Fruit fly (Drosophila melanogaster) whole organism, embryonic: ENCODE data around the gene Hs6st.

Experiments used
- CG10565 ChIP-seq: fragments of 200-800 bp; sonication (Bioruptor generic); optimal IDR thresholded peaks from 3 replicates; lab custom pipeline; 2016; ENCODE audit warnings: missing biosample characterization, mild to moderate bottlenecking, missing genetic modification characterization
- CG5245 ChIP-seq: fragments of 200-800 bp; sonication (Bioruptor generic); optimal IDR thresholded peaks from 3 replicates; lab custom pipeline; 2016; ENCODE audit warnings: missing biosample characterization, missing genetic modification characterization
- H2.0 ChIP-seq: fragments of 200-800 bp; sonication (Bioruptor generic); IDR thresholded peaks from 2 replicates; pipeline ENCODE4 v1.3.6; 2022; ENCODE audit warnings: missing biosample characterization, missing genetic modification characterization
- Optix ChIP-seq: fragments of 200-800 bp; sonication (Bioruptor generic); IDR thresholded peaks from 3 replicates; pipeline ENCODE4 v1.3.6; 2022; ENCODE audit warnings: missing biosample characterization, missing genetic modification characterization
- amos ChIP-seq: fragments of 200-800 bp; sonication (Bioruptor generic); IDR thresholded peaks from 2 replicates; pipeline ENCODE4 v1.3.6; 2022; ENCODE audit warnings: missing biosample characterization, missing genetic modification characterization; ENCODE audit not compliant: partially characterized antibody
- dimm ChIP-seq: fragments of 200-800 bp; sonication (Bioruptor generic); IDR thresholded peaks from 2 replicates; pipeline ENCODE4 v1.3.6; 2022; ENCODE audit warnings: missing biosample characterization, missing genetic modification characterization
- fru ChIP-seq: fragments of >200 bp; optimal IDR thresholded peaks from 2 replicates; lab custom pipeline; 2017
- usp ChIP-seq: fragments of >200 bp; optimal IDR thresholded peaks from 2 replicates; lab custom pipeline; 2017; ENCODE audit warnings: missing biosample characterization, missing genetic modification characterization

- TF ChIP-seq Optix (GFP tag; lab: Robert Waterston, UW), result peak; percentile 71
- TF ChIP-seq amos (GFP tag; lab: Robert Waterston, UW), result no peak
- no peak for TF ChIP-seq usp (GFP tag; lab: Kevin White, UChicago)
- peak; percentile 49; the same call in 1 of the 2 replicates for TF ChIP-seq dimm
- no peak for TF ChIP-seq fru (lab: Kevin White, UChicago)
- peak; percentile 56 for TF ChIP-seq CG5245 (GFP tag; lab: Kevin White, UChicago)
- TF ChIP-seq H2.0 (GFP tag; lab: Robert Waterston, UW), result peak; percentile 63; the same call in 1 of the 2 replicates
- no peak for TF ChIP-seq CG10565 (GFP tag; lab: Kevin White, UChicago)
Measured at dm6 chr3R:19892046-19892445, 116.3 kb downstream of the Hs6st start.
